Worm (Caenorhabditis elegans): ENCODE measurements around the gene C49F5.13.

The C49F5.13 gene

DNA sequence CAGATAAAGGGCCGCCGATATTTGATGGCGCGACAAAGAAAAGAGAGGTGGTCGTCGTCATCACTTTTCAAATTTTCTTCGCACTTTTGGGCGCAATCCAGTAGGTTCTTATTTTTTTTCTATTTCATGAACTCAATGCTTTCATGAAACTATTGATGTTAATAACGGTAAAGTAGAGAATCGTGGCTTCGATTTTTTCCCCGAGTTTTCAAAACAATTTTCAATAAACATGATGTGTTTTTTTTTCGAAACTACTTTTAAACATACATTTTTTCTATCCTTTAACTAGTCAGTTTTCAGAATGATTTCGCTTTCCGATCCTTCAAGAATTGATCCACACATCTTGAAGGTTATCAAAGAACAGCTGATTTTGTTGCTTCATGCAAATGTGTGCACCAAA is 24.7 kb downstream of the C49F5.13 start, which contains the start of gene C49F5.5:
TSS of gene C49F5.5 (plus strand) at position 301 of the 400 bp plus-strand sequence.
- TF ChIP-seq somi-1 (GFP tag; optimal IDR thresholded peaks at IDR 0.05), result no peak
- no peak for TF ChIP-seq ekl-4 (GFP tag; IDR thresholded peaks at IDR 0.05)
- no peak for TF ChIP-seq nfya-2 (GFP tag; IDR thresholded peaks at IDR 0.05)

DNA sequence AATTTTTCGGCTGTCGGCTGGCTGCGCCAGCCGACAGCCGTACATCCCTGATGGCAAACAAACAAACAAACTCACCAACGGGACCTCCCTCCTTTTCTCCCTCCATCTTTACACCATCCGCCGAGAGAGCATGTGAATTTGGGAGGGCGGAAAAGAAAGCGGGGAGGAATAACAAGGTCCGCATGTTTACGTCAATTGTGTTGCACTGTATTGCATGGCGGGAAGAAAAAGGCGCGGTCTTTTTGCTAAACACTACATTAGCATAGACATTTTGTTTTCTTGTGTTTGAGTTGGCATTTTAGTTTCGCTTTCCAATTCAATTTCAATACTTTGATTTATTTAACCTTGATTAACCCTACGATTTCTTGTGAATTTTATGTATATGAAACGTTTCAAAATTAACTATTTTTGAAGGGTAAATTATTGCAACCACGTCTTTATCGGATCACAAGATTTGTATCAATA is 26.7 kb downstream of the C49F5.13 start, which contains the start of gene C49F5.6:
TSS of gene C49F5.6 (plus strand) at position 415 of the 465 bp plus-strand sequence.
- TF ChIP-seq hmg-1.2 (GFP tag; IDR thresholded peaks at IDR 0.05) (no peak; the same call in 1 of the 2 replicates), madf-6 (GFP tag; IDR thresholded peaks at IDR 0.05) (peak; percentile 79), Y53F4B.3 (GFP tag; IDR thresholded peaks at IDR 0.05) (no peak), madf-8 (GFP tag; conservative IDR thresholded peaks at IDR 0.05) (0 out of 2 replicates have a peak, but pooled peaks have one; percentile 31), efl-1 (GFP tag; optimal IDR thresholded peaks at IDR 0.05) (peak; percentile 89), dpff-1 (tag; optimal IDR thresholded peaks at IDR 0.05) (no peak), let-607 (tag; optimal IDR thresholded peaks at IDR 0.05) (no peak), ztf-22 (GFP tag; optimal IDR thresholded peaks at IDR 0.05) (no peak), madf-3 (GFP tag; IDR thresholded peaks at IDR 0.05) (0 out of 2 replicates have a peak, but pooled peaks have one; percentile 44), aptf-2 (GFP tag; conservative IDR thresholded peaks at IDR 0.05) (peak; percentile 76), cebp-2 (GFP tag; IDR thresholded peaks at IDR 0.05) (no peak), sdz-38 (tag; optimal IDR thresholded peaks at IDR 0.05) (no peak)

DNA sequence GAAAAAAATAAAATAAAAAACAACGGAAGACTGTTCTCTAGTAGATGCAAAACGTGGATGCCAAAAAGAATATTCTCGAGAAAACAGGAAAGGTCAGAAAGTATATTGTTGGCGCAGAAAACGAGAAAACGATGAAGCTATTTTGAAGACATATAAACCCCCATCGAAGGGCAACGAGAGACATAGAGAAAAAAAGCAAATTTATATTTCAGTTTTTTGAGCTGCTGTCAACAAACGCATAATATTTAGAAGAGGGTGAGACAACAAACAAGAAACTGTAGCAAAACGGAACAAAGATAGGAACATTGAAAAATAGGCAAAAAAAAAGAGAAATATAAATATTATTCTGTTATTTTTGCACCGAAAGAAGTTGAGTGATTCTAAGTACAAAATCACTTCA is 31.0 kb downstream of the C49F5.13 start:
- TF ChIP-seq ama-1 (optimal IDR thresholded peaks at IDR 0.05) (no peak), ama-1 (GFP tag; optimal IDR thresholded peaks at IDR 0.05) (no peak), hmg-1.2 (GFP tag; IDR thresholded peaks at IDR 0.05) (peak; percentile 18; the same call in 1 of the 2 replicates)

DNA sequence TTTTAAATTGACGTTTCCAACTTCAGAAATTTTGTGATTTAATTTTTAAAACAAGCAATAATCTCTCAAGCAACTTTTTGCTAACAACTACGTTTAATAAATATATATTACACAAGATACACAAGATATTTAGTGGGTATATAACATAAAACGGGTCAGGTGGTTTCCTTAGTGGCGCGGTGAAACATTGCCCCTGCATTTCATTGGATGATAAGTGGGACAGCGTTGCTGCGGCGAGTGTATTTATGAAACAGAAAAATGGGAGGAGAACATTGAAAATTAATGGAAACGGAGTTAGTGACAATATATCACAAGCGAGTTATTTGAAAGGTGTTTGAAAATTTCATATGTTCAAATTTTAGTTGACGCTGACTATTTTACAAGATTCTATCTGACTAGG is 31.6 kb downstream of the C49F5.13 start:
- TF ChIP-seq snpc-1.1 (tag; optimal IDR thresholded peaks at IDR 0.05; ENCODE audit: insufficient read depth) (no peak), cebp-2 (GFP tag; IDR thresholded peaks at IDR 0.05) (no peak), nhr-90 (tag; optimal IDR thresholded peaks at IDR 0.05) (no peak), lin-35 (GFP tag; optimal IDR thresholded peaks at IDR 0.05) (no peak)

DNA sequence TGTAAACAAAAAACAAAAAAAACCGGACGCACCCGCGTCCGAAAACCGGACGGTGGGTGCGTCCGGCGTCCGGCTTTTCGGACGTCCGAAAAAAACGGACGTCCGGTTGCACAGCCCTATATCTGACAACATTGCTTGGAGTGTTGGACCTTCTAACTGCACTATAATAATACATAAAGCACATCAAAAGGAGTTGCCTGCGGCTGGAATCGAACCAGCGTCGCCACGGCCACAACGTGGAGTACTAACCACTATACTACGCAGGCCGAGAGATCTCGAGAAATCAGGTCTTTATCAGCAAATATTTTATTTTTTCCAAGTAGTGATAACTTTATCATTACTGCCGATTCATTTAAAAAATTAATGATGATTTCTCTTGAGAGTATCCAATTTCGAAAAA is 32.1 kb downstream of the C49F5.13 start:
- TF ChIP-seq F57C9.4 (tag; optimal IDR thresholded peaks at IDR 0.05), result no peak
- TF ChIP-seq hlh-12 (tag; optimal IDR thresholded peaks at IDR 0.05), result peak; percentile 35
- TF ChIP-seq nfyb-1 (GFP tag; IDR thresholded peaks at IDR 0.05), result 0 out of 2 replicates have a peak, but pooled peaks have one; percentile 32
- no peak for TF ChIP-seq snpc-4 (GFP tag; optimal IDR thresholded peaks at IDR 0.05)
- TF ChIP-seq snpc-4 (tag; optimal IDR thresholded peaks at IDR 0.05), result peak in 3 of 4 experiments; percentile 32 to 75 (median 34)
- TF ChIP-seq B0261.1 (tag; optimal IDR thresholded peaks at IDR 0.05), result peak; percentile 67
- peak; percentile 63 for TF ChIP-seq dox-1 (GFP tag; IDR thresholded peaks at IDR 0.05)
- TF ChIP-seq D2030.7 (GFP tag; IDR thresholded peaks at IDR 0.05), result peak; percentile 76
- TF ChIP-seq rcor-1 (GFP tag; IDR thresholded peaks at IDR 0.05), result peak; percentile 54
- peak; percentile 56 for TF ChIP-seq him-1 (tag; optimal IDR thresholded peaks at IDR 0.05)
- peak; percentile 22 for TF ChIP-seq snpc-1.3 (tag; optimal IDR thresholded peaks at IDR 0.05; ENCODE audit: insufficient read depth)
- peak; percentile 66 for TF ChIP-seq nhr-90 (tag; optimal IDR thresholded peaks at IDR 0.05)
- TF ChIP-seq mxl-1 (tag; optimal IDR thresholded peaks at IDR 0.05), result peak; percentile 23
- 0 out of 2 replicates have a peak, but pooled peaks have one; percentile 41 for TF ChIP-seq ceh-40 (GFP tag; IDR thresholded peaks at IDR 0.05)
- TF ChIP-seq die-1 (tag; optimal IDR thresholded peaks at IDR 0.05), result peak; percentile 59
- no peak for TF ChIP-seq nhr-27 (tag; optimal IDR thresholded peaks at IDR 0.05)
- peak; percentile 16 for TF ChIP-seq snpc-1.1 (tag; optimal IDR thresholded peaks at IDR 0.05; ENCODE audit: insufficient read depth)
- peak; percentile 63 for TF ChIP-seq zim-3 (tag; optimal IDR thresholded peaks at IDR 0.05)
- TF ChIP-seq lin-35 (GFP tag; optimal IDR thresholded peaks at IDR 0.05), result peak in 1 of 3 experiments; percentile 24
- TF ChIP-seq lin-40 (tag; optimal IDR thresholded peaks at IDR 0.05), result peak; percentile 10
- TF ChIP-seq ZK185.1 (tag; optimal IDR thresholded peaks at IDR 0.05; ENCODE audit: poor library complexity, severe bottlenecking), result peak; percentile 61
- 0 out of 2 replicates have a peak, but pooled peaks have one; percentile 20 for TF ChIP-seq mcd-1 (GFP tag; IDR thresholded peaks at IDR 0.05)
- TF ChIP-seq ceh-27 (GFP tag; optimal IDR thresholded peaks at IDR 0.05), result no peak

Data from whole organism, young adult.